Worm (Caenorhabditis elegans) whole organism, dauer: ENCODE measurements around the gene str-220.

Source experiments
- unc-62 ChIP-seq: sonication (generic microtip); optimal IDR thresholded peaks from 2 replicates; lab custom pipeline; 2017; ENCODE audit warnings: missing biosample characterization, missing genetic modification reagents, missing genetic modification characterization

str-220 gene

ce11 chrIV:7180304-7180703 lies 9.2 kb upstream of the str-220 start, which contains the start of gene cest-10:
cest-10 (plus strand) TSS chrIV:7180557.
- TF ChIP-seq unc-62 (GFP tag; lab: Kevin White, UChicago): no peak

ce11 chrIV:7178942-7179341 lies 7.8 kb upstream of the str-220 start, which contains the start of gene C42D4.3:
C42D4.3 (plus strand) TSS chrIV:7179239.
- no peak for TF ChIP-seq unc-62 (GFP tag; lab: Kevin White, UChicago)

ce11 chrIV:7176887-7177286 lies 5.8 kb upstream of the str-220 start, which contains the start of gene str-44:
str-44 (plus strand) TSS chrIV:7177187.
- TF ChIP-seq unc-62 (GFP tag; lab: Kevin White, UChicago): no peak

ce11 chrIV:7175346-7175745 lies 4.2 kb upstream of the str-220 start, which contains the start of gene C42D4.19:
C42D4.19 (plus strand) TSS chrIV:7175646.
- TF ChIP-seq unc-62 (GFP tag; lab: Kevin White, UChicago): no peak

ce11 chrIV:7173489-7173888 lies 2.4 kb upstream of the str-220 start, which contains the start of gene str-1:
str-1 (plus strand) TSS chrIV:7173789.
- TF ChIP-seq unc-62 (GFP tag; lab: Kevin White, UChicago): no peak

ce11 chrIV:7167983-7168760 lies 3.0 kb downstream of the str-220 start, which contains the start of gene skr-16:
skr-16 (plus strand) TSS chrIV:7168710.
- TF ChIP-seq unc-62 (GFP tag; lab: Kevin White, UChicago): no peak

- TF ChIP-seq unc-62 (GFP tag; lab: Kevin White, UChicago): no peak
These were observed 4.6 kb downstream of the str-220 start, which contains the start of gene C42D4.18 for ce11 chrIV:7166553-7166952. C42D4.18 (plus strand) TSS chrIV:7166783.

ce11 chrIV:7165723-7166122 lies 5.4 kb downstream of the str-220 start, which contains the start of gene rpc-1:
rpc-1 (minus strand) TSS chrIV:7165748.
- no peak for TF ChIP-seq unc-62 (GFP tag; lab: Kevin White, UChicago)

ce11 chrIV:7159586-7159985 lies 11.5 kb downstream of the str-220 start:
- no peak for TF ChIP-seq unc-62 (GFP tag; lab: Kevin White, UChicago)

ce11 chrIV:7158161-7158560 lies 13.0 kb downstream of the str-220 start:
- no peak for TF ChIP-seq unc-62 (GFP tag; lab: Kevin White, UChicago)

- TF ChIP-seq unc-62 (GFP tag; lab: Kevin White, UChicago): no peak
These were observed 14.8 kb downstream of the str-220 start, which contains the start of gene maph-9 for ce11 chrIV:7156356-7156755. maph-9 (plus strand) TSS chrIV:7156628.

ce11 chrIV:7154356-7154755 lies 16.8 kb downstream of the str-220 start, which contains the start of gene C34D4.2:
C34D4.2 (plus strand) TSS chrIV:7154656.
- TF ChIP-seq unc-62 (GFP tag; lab: Kevin White, UChicago): no peak

- no peak for TF ChIP-seq unc-62 (GFP tag; lab: Kevin White, UChicago)
These were observed 17.8 kb downstream of the str-220 start, which contains the start of gene C34D4.3 for ce11 chrIV:7153362-7153761. C34D4.3 (plus strand) TSS chrIV:7153662.

- TF ChIP-seq unc-62 (GFP tag; lab: Kevin White, UChicago): no peak
These were observed 18.7 kb downstream of the str-220 start, which contains the start of gene col-113 for ce11 chrIV:7152409-7152808. col-113 (minus strand) TSS chrIV:7152509.

ce11 chrIV:7149020-7149601 lies 22.0 kb downstream of the str-220 start, which contains the start of gene C34D4.4:
C34D4.4 (plus strand) TSS chrIV:7149361.
- TF ChIP-seq unc-62 (GFP tag; lab: Kevin White, UChicago): no peak

ce11 chrIV:7147722-7148121 lies 23.4 kb downstream of the str-220 start:
- no peak for TF ChIP-seq unc-62 (GFP tag; lab: Kevin White, UChicago)
